Worm (Caenorhabditis elegans) whole organism, L4 larva: ENCODE measurements around the gene fbxa-213.

Experiments
- F10B5.3 ChIP-seq: sonication (generic microtip); optimal IDR thresholded peaks from 2 replicates; lab custom pipeline; 2016; ENCODE audit warnings: mild to moderate bottlenecking, missing genetic modification characterization, missing compliant biosample characterization
- R02D3.7 ChIP-seq: fragments of 150-350 bp; sonication (generic microtip); optimal IDR thresholded peaks from 3 replicates; lab custom pipeline; 2014; ENCODE audit warnings: missing biosample characterization, missing genetic modification characterization
- aha-1 ChIP-seq: fragments of 150-350 bp; peaks from one replicate; lab custom pipeline; 2014; ENCODE audit warnings: missing biosample characterization, missing genetic modification characterization
- aly-2 ChIP-seq: sonication (generic microtip); optimal IDR thresholded peaks from 2 replicates; lab custom pipeline; 2018; ENCODE audit warnings: missing biosample characterization, missing genetic modification characterization
- arid-1 ChIP-seq: fragments of 200-800 bp; sonication (Bioruptor generic); conservative IDR thresholded peaks from 2 replicates; pipeline ENCODE4 v1.3.6; 2022; ENCODE audit warnings: missing genetic modification reagents, missing genetic modification characterization, missing compliant biosample characterization
- ceh-44 ChIP-seq: fragments of 200-800 bp; sonication (Bioruptor generic); IDR thresholded peaks from 2 replicates; pipeline ENCODE4 v1.3.6; 2022; ENCODE audit warnings: missing genetic modification reagents, missing genetic modification characterization, missing compliant biosample characterization
- ceh-62 ChIP-seq: sonication (generic microtip); optimal IDR thresholded peaks from 2 replicates; lab custom pipeline; 2017; ENCODE audit warnings: missing biosample characterization, missing genetic modification characterization
- ces-1 ChIP-seq: fragments of 150-350 bp; sonication (generic microtip); optimal IDR thresholded peaks from 4 replicates; lab custom pipeline; 2014; ENCODE audit warnings: missing biosample characterization, missing genetic modification reagents, missing genetic modification characterization
- cey-2 ChIP-seq: sonication (generic microtip); optimal IDR thresholded peaks from 3 replicates; lab custom pipeline; 2017; ENCODE audit warnings: missing genetic modification characterization, mild to moderate bottlenecking, missing compliant biosample characterization, antibody characterized with exemption, borderline replicate concordance; ENCODE audit not compliant: insufficient read depth
- daf-16 ChIP-seq, 3 experiments: sonication (generic microtip); optimal IDR thresholded peaks; 2 replicates each; lab custom pipeline; 2016 to 2017; ENCODE audit warnings: missing genetic modification characterization in 3 of 3, missing genetic modification reagents in 3 of 3, mild to moderate bottlenecking in 2 of 3, missing compliant biosample characterization in 2 of 3, missing biosample characterization in 1 of 3, moderate library complexity in 1 of 3
- dmd-6 ChIP-seq: fragments of 200-800 bp; sonication (Bioruptor generic); IDR thresholded peaks from 2 replicates; pipeline ENCODE4 v1.3.6; 2022; ENCODE audit warnings: missing genetic modification reagents, missing genetic modification characterization, missing compliant biosample characterization
- dve-1 ChIP-seq: sonication (generic microtip); optimal IDR thresholded peaks from 2 replicates; lab custom pipeline; 2017; ENCODE audit warnings: antibody characterized with exemption, mild to moderate bottlenecking, missing genetic modification characterization, missing compliant biosample characterization; ENCODE audit not compliant: insufficient read depth
- egl-27 ChIP-seq: sonication (generic microtip); optimal IDR thresholded peaks from 3 replicates; lab custom pipeline; 2017; ENCODE audit warnings: missing biosample characterization, missing genetic modification reagents, missing genetic modification characterization
- egl-43 ChIP-seq: fragments of 200-800 bp; sonication (Bioruptor generic); IDR thresholded peaks from 2 replicates; pipeline ENCODE4 v1.3.6; 2022; ENCODE audit warnings: missing genetic modification reagents, missing genetic modification characterization, missing compliant biosample characterization
- hlh-30 ChIP-seq: sonication (generic microtip); optimal IDR thresholded peaks from 2 replicates; lab custom pipeline; 2017; ENCODE audit warnings: antibody characterized with exemption, mild to moderate bottlenecking, missing genetic modification characterization, missing compliant biosample characterization; ENCODE audit not compliant: insufficient read depth
- lim-7 ChIP-seq: fragments of 200-800 bp; sonication (Bioruptor generic); IDR thresholded peaks from 2 replicates; pipeline ENCODE4 v1.3.6; 2022; ENCODE audit warnings: missing genetic modification characterization, missing compliant biosample characterization
- madf-9 ChIP-seq: fragments of 200-800 bp; sonication (Bioruptor generic); conservative IDR thresholded peaks from 2 replicates; pipeline ENCODE4 v1.3.6; 2022; ENCODE audit warnings: missing genetic modification reagents, missing genetic modification characterization, missing compliant biosample characterization
- nhr-111 ChIP-seq: fragments of 200-800 bp; sonication (Bioruptor generic); optimal IDR thresholded peaks from 2 replicates; lab custom pipeline; 2018; ENCODE audit warnings: mild to moderate bottlenecking, missing genetic modification characterization, missing compliant biosample characterization
- nhr-41 ChIP-seq: fragments of 200-800 bp; sonication (Bioruptor generic); IDR thresholded peaks from 2 replicates; pipeline ENCODE4 v1.3.6; 2022; ENCODE audit warnings: missing genetic modification reagents, missing genetic modification characterization, missing compliant biosample characterization
- nhr-6 ChIP-seq: fragments of 150-350 bp; optimal IDR thresholded peaks from 2 replicates; lab custom pipeline; 2014; ENCODE audit warnings: missing biosample characterization, missing genetic modification characterization
- nhr-77 ChIP-seq: fragments of 150-350 bp; optimal IDR thresholded peaks from 2 replicates; lab custom pipeline; 2014; ENCODE audit warnings: missing biosample characterization, missing genetic modification characterization
- pqm-1 ChIP-seq: sonication (generic microtip); optimal IDR thresholded peaks from 2 replicates; lab custom pipeline; 2017; ENCODE audit warnings: missing biosample characterization, missing genetic modification characterization
- saeg-2 ChIP-seq: fragments of 200-800 bp; sonication (Bioruptor generic); IDR thresholded peaks from 2 replicates; pipeline ENCODE4 v1.3.6; 2022; ENCODE audit warnings: missing genetic modification reagents, missing genetic modification characterization, missing compliant biosample characterization
- set-16 ChIP-seq: fragments of 200-800 bp; sonication (Bioruptor generic); IDR thresholded peaks from 2 replicates; pipeline ENCODE4 v1.3.6; 2022; ENCODE audit warnings: missing genetic modification reagents, missing genetic modification characterization, missing compliant biosample characterization
- snpc-1.2 ChIP-seq: fragments of 200-800 bp; sonication (Bioruptor generic); IDR thresholded peaks from 2 replicates; pipeline ENCODE4 v1.3.6; 2022; ENCODE audit warnings: missing genetic modification reagents, missing genetic modification characterization, missing compliant biosample characterization
- snpc-4 ChIP-seq: fragments of 150-350 bp; optimal IDR thresholded peaks from 2 replicates; lab custom pipeline; 2014; ENCODE audit warnings: missing biosample characterization, missing genetic modification characterization
- tra-1 ChIP-seq: fragments of 200-800 bp; sonication (Bioruptor generic); IDR thresholded peaks from 2 replicates; pipeline ENCODE4 v1.3.6; 2022; ENCODE audit warnings: missing genetic modification reagents, missing genetic modification characterization, missing compliant biosample characterization
- vab-7 ChIP-seq: fragments of 200-800 bp; sonication (Bioruptor generic); IDR thresholded peaks from 2 replicates; pipeline ENCODE4 v1.3.6; 2022; ENCODE audit warnings: missing genetic modification reagents, missing genetic modification characterization, missing compliant biosample characterization
- zag-1 ChIP-seq: fragments of 150-350 bp; optimal IDR thresholded peaks from 2 replicates; lab custom pipeline; 2014; ENCODE audit warnings: missing biosample characterization, missing genetic modification characterization
- zip-11 ChIP-seq: fragments of 200-800 bp; sonication (Bioruptor generic); IDR thresholded peaks from 2 replicates; pipeline ENCODE4 v1.3.6; 2022; ENCODE audit warnings: missing genetic modification characterization, missing compliant biosample characterization

Gene fbxa-213

DNA sequence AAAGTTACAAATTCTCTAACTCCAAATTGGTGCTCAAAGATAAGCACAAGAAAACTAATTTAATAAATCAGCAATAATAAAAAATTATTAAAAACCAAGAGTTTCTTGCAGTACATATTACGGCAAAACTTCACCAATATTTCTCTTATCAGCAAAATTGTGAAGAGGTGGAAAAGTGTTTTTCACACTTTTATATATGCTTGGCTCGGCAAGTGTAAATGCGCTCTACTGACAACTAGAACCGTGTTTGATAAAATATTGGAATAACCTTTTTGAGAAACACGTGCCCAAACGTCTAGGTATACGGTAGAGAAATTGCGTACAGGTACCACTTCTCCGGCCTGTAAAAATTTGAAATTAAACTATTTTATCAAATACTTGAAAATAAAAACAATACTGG is 27.3 kb downstream of the fbxa-213 start, which contains the start of gene R10E8.8 (continued):
- 0 out of 2 replicates have a peak, but pooled peaks have one; percentile 25 for TF ChIP-seq dmd-6 (GFP tag; lab: Robert Waterston, UW)

DNA sequence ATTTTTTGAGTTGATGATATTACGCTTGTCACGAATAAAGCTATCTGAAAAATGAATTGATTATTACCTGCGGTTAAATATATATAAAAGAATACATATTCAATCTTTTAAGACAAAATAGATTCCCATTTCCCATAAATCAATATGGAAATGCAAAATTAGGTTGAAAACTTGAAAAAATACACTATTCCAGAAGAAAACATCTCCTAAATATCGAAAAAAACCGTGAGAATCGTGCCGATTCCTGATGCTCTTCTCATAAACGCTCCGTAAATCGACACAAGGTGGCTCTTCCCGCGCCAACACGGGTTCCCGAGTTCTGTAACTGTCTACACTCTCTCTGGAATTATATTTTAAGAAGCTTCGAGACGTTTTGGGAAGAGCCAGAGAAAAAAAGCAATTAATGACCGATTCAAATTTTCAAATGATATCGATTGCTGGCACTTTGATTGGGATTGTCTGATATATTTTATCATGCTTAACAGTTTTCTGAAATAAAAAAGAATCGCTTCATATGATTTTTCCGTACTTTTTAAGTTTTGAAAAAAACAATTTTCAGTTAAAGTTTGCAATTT is 31.8 kb downstream of the fbxa-213 start, which contains the start of gene R10E8.3:
Gene R10E8.3, minus strand, starts transcription at position 51 of the 575 bp plus-strand sequence.
- TF ChIP-seq snpc-4 (no peak), zag-1 (tag; lab: Kevin White, UChicago) (no peak), saeg-2 (no peak), nhr-6 (tag; lab: Kevin White, UChicago) (no peak), egl-27 (tag; lab: Kevin White, UChicago) (no peak), dve-1 (tag; lab: Kevin White, UChicago) (peak; percentile 52), egl-43 (GFP tag; lab: Robert Waterston, UW) (no peak), nhr-77 (tag; lab: Kevin White, UChicago) (peak; percentile 28), lim-7 (GFP tag; lab: Robert Waterston, UW) (no peak), madf-9 (no peak), aly-2 (tag; lab: Kevin White, UChicago) (no peak), snpc-1.2 (no peak), dmd-6 (GFP tag; lab: Robert Waterston, UW) (no peak), nhr-41 (GFP tag; lab: Robert Waterston, UW) (no peak), R02D3.7 (tag; lab: Kevin White, UChicago) (no peak), daf-16 (GFP tag; optimal IDR thresholded peaks at IDR 0.05; lab: Kevin White, UChicago) (no peak), daf-16 (tag; optimal IDR thresholded peaks at IDR 0.05; lab: Kevin White, UChicago) (peak; percentile 45), nhr-111 (GFP tag; lab: Kevin White, UChicago) (no peak), vab-7 (GFP tag; lab: Robert Waterston, UW) (no peak), ceh-62 (tag; lab: Kevin White, UChicago) (no peak), hlh-30 (tag; lab: Kevin White, UChicago) (peak; percentile 30), set-16 (GFP tag; lab: Robert Waterston, UW) (no peak)

DNA sequence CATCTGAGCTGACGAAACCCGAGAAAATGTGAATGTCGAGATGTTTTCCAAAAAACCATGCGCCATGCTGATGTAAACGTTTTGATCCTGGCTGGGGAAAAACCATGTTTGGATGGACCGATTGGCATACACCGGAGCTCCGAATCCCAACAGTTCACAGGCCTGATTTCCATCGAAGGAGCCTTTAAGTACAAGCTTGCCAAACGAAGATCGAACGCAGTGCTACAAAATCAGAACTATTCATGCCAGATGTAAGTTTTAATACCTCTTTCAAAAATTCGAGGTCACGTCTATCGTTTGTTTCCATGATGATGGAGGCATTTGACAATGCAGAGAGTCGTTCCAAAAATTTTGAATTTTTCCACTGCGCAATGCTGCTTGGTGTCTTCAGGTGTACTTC is 32.8 kb downstream of the fbxa-213 start:
- TF ChIP-seq tra-1 (GFP tag; lab: Robert Waterston, UW): no peak
- TF ChIP-seq ceh-44 (GFP tag; lab: Robert Waterston, UW): no peak
- TF ChIP-seq hlh-30 (tag; lab: Kevin White, UChicago): no peak
- peak; percentile 95 for TF ChIP-seq aha-1 (tag; lab: Kevin White, UChicago)

DNA sequence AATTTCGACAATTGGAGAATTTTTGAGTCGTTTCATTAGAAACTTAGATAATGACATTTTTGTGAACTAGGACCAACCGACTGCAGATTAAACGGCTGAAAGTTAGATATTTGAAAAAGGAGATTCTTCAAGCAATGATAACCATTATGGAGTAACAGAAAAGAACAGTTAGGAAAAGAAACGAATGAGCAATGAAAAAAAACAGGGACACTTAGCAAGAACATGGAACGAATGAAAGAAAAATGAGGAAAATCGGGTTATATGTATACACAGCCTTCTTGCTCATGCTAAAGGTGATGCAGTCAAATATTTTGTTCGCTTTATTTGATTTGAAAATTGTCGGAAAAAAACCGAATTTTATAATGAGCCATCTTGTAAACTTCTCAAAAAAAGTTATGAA is 44.3 kb downstream of the fbxa-213 start, which contains the start of gene F16H6.10:
Gene F16H6.10, minus strand, starts transcription at position 101 of the 400 bp plus-strand sequence.
- TF ChIP-seq zip-11: no peak
- TF ChIP-seq arid-1 (GFP tag; lab: Robert Waterston, UW): no peak
- TF ChIP-seq F10B5.3: no peak
- TF ChIP-seq dmd-6 (GFP tag; lab: Robert Waterston, UW): no peak
- TF ChIP-seq ceh-62 (tag; lab: Kevin White, UChicago): no peak
- no peak for TF ChIP-seq pqm-1 (tag; lab: Kevin White, UChicago)
- no peak for TF ChIP-seq cey-2 (tag; lab: Kevin White, UChicago)
- TF ChIP-seq ces-1 (GFP tag; lab: Kevin White, UChicago): no peak
